Fruit fly (Drosophila melanogaster) whole organism: Measurements from ENCODE around the gene CG9281.

Experiments
- CG8478 ChIP-seq: fragments of >200 bp; optimal IDR thresholded peaks from 2 replicates; lab custom pipeline; 2018; ENCODE audit warnings: inconsistent platforms
- EcR ChIP-seq, 2 experiments: fragments of >200 bp; optimal IDR thresholded peaks; 2 replicates each; lab custom pipeline; 2017; ENCODE audit warnings: missing biosample characterization in 2 of 2, missing genetic modification characterization in 2 of 2, missing genetic modification reagents in 2 of 2
- usp ChIP-seq: fragments of >200 bp; optimal IDR thresholded peaks from 2 replicates; lab custom pipeline; 2017; ENCODE audit warnings: missing biosample characterization, missing genetic modification characterization, mixed read lengths

DNA sequence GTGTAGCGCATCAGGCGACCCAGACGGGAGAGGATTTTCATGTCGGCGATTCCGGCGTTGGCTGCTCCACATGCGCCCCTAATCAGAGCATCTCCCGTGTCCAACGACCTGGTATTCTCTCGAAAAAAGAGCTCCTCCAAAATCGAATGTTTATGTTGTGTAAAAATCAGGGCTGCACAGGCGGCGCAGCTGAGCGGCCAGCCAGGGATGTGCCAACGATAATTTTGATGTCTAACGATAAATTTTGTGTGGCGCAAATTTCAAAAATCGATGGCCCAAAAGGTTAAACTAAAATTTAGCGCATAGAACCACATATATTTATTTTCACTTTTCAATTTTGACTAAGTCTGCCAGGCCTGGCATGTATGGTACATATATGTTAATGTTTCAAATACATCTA, 9.3 kb downstream of the CG9281 start, which contains the start of gene CG9240:
- TF ChIP-seq usp (GFP tag; lab: Kevin White, UChicago) = no peak
- TF ChIP-seq CG8478 (lab: Kevin White, UChicago) = no peak
- TF ChIP-seq EcR (GFP tag; optimal IDR thresholded peaks at IDR 0.05; lab: Kevin White, UChicago) = no peak
